Fruit fly (Drosophila melanogaster) whole organism, embryonic: Measurements from ENCODE around the gene Cow.
A peak's percentile ranks its signal among the peaks of the same experiment; 100 is the strongest.

ENCODE experiments used
- Asciz ChIP-seq: fragments of 200-800 bp; sonication (Bioruptor generic); optimal IDR thresholded peaks from 2 replicates; lab custom pipeline; 2017; ENCODE audit warnings: missing biosample characterization, mild to moderate bottlenecking, missing genetic modification characterization, missing genetic modification reagents
- Atf-2 ChIP-seq: fragments of 200-800 bp; sonication (Bioruptor generic); optimal IDR thresholded peaks from 2 replicates; lab custom pipeline; 2016; ENCODE audit warnings: missing biosample characterization, missing genetic modification characterization
- BEAF-32 ChIP-seq: fragments of 200-800 bp; sonication (Bioruptor generic); optimal IDR thresholded peaks from 3 replicates; lab custom pipeline; 2017; ENCODE audit warnings: missing biosample characterization, missing genetic modification characterization, mild to moderate bottlenecking, moderate library complexity, missing genetic modification reagents
- CG12155 ChIP-seq: fragments of 200-800 bp; sonication (Bioruptor generic); optimal IDR thresholded peaks from 3 replicates; lab custom pipeline; 2016; ENCODE audit warnings: missing biosample characterization, missing genetic modification characterization
- CG13123 ChIP-seq: fragments of 200-800 bp; sonication (Bioruptor generic); optimal IDR thresholded peaks from 2 replicates; lab custom pipeline; 2016; ENCODE audit warnings: missing biosample characterization, missing genetic modification characterization
- CG13894 ChIP-seq: fragments of 200-800 bp; sonication (Bioruptor generic); optimal IDR thresholded peaks from 3 replicates; lab custom pipeline; 2018; ENCODE audit warnings: missing biosample characterization, mild to moderate bottlenecking, missing genetic modification characterization, moderate library complexity
- CG14014 ChIP-seq: fragments of 200-800 bp; sonication (Bioruptor generic); IDR thresholded peaks from 2 replicates; pipeline ENCODE4 v1.3.6; 2022; ENCODE audit warnings: missing biosample characterization, missing genetic modification characterization
- CG15696 ChIP-seq: fragments of 200-800 bp; sonication (Bioruptor generic); optimal IDR thresholded peaks from 2 replicates; lab custom pipeline; 2019; ENCODE audit warnings: missing biosample characterization, mild to moderate bottlenecking, missing genetic modification characterization, moderate library complexity
- CG17568 ChIP-seq: fragments of 200-800 bp; sonication (Bioruptor generic); optimal IDR thresholded peaks from 2 replicates; lab custom pipeline; 2018; ENCODE audit warnings: missing biosample characterization, mild to moderate bottlenecking, missing genetic modification characterization, moderate library complexity
- CG18764 ChIP-seq: fragments of 200-800 bp; sonication (Bioruptor generic); optimal IDR thresholded peaks from 3 replicates; lab custom pipeline; 2016; ENCODE audit warnings: missing biosample characterization, missing genetic modification characterization
- CG31388 ChIP-seq: fragments of 200-800 bp; sonication (Bioruptor generic); optimal IDR thresholded peaks from 2 replicates; lab custom pipeline; 2016; ENCODE audit warnings: missing biosample characterization, missing genetic modification characterization
- CG4360 ChIP-seq: fragments of 200-800 bp; sonication (Bioruptor generic); IDR thresholded peaks from 2 replicates; pipeline ENCODE4 v1.3.6; 2022; ENCODE audit warnings: missing biosample characterization, missing genetic modification characterization
- CG6272 ChIP-seq: fragments of 200-800 bp; sonication (Bioruptor generic); IDR thresholded peaks from 2 replicates; pipeline ENCODE4 v1.3.6; 2022; ENCODE audit warnings: missing biosample characterization, missing genetic modification characterization
- CG6689 ChIP-seq: fragments of 200-800 bp; sonication (Bioruptor generic); IDR thresholded peaks from 2 replicates; pipeline ENCODE4 v1.3.6; 2022; ENCODE audit warnings: missing biosample characterization, missing genetic modification characterization
- CG8089 ChIP-seq: fragments of 200-800 bp; sonication (Bioruptor generic); optimal IDR thresholded peaks from 3 replicates; lab custom pipeline; 2016; ENCODE audit warnings: missing biosample characterization, missing genetic modification characterization
- CG8281 ChIP-seq: fragments of 200-800 bp; sonication (Bioruptor generic); optimal IDR thresholded peaks from 2 replicates; lab custom pipeline; 2018; ENCODE audit warnings: missing biosample characterization, mild to moderate bottlenecking, missing genetic modification characterization, moderate library complexity
- CG9437 ChIP-seq: fragments of 200-800 bp; sonication (Bioruptor generic); optimal IDR thresholded peaks from 2 replicates; lab custom pipeline; 2018; ENCODE audit warnings: missing biosample characterization, mild to moderate bottlenecking, missing genetic modification characterization
- CkIIα-i1 ChIP-seq: fragments of 200-800 bp; sonication (Bioruptor generic); IDR thresholded peaks from 2 replicates; pipeline ENCODE4 v1.3.6; 2022; ENCODE audit warnings: missing biosample characterization, missing genetic modification characterization
- Dip3 ChIP-seq: fragments of 200-800 bp; sonication (Bioruptor generic); optimal IDR thresholded peaks from 3 replicates; lab custom pipeline; 2016; ENCODE audit warnings: missing biosample characterization, missing genetic modification characterization
- Eip74EF ChIP-seq, 2 experiments: fragments of 200-800 bp in 1 of 2; fragments of >200 bp in 1 of 2; sonication (Bioruptor generic) in 1 of 2; optimal IDR thresholded peaks; 2 replicates each; lab custom pipeline; 2017 to 2019; ENCODE audit warnings: missing biosample characterization in 2 of 2, missing genetic modification characterization in 2 of 2, mild to moderate bottlenecking in 1 of 2, moderate library complexity in 1 of 2
- Gug ChIP-seq: fragments of 200-800 bp; sonication (Bioruptor generic); IDR thresholded peaks from 4 replicates; pipeline ENCODE4 v1.3.6; 2022; ENCODE audit warnings: missing biosample characterization, missing genetic modification characterization
- H15 ChIP-seq: fragments of 200-800 bp; sonication (Bioruptor generic); IDR thresholded peaks from 3 replicates; pipeline ENCODE4 v1.3.6; 2022; ENCODE audit warnings: missing biosample characterization, missing genetic modification characterization
- Meics ChIP-seq: fragments of 200-800 bp; sonication (Bioruptor generic); optimal IDR thresholded peaks from 2 replicates; lab custom pipeline; 2017; ENCODE audit warnings: missing biosample characterization, mild to moderate bottlenecking, missing genetic modification characterization
- Mrtf ChIP-seq: fragments of 200-800 bp; sonication (Bioruptor generic); IDR thresholded peaks from 3 replicates; pipeline ENCODE4 v1.3.6; 2022; ENCODE audit warnings: missing biosample characterization, missing genetic modification characterization
- Myb ChIP-seq: fragments of 200-800 bp; sonication (Bioruptor generic); optimal IDR thresholded peaks from 2 replicates; lab custom pipeline; 2016; ENCODE audit warnings: missing biosample characterization, missing genetic modification characterization
- NFAT ChIP-seq: fragments of 200-800 bp; sonication (Bioruptor generic); IDR thresholded peaks from 2 replicates; pipeline ENCODE4 v1.3.6; 2022; ENCODE audit warnings: missing biosample characterization, missing genetic modification characterization
- Rx ChIP-seq: fragments of 200-800 bp; sonication (Bioruptor generic); IDR thresholded peaks from 2 replicates; pipeline ENCODE4 v1.3.6; 2022; ENCODE audit warnings: missing biosample characterization, missing genetic modification characterization
- Sry-β ChIP-seq: fragments of 200-800 bp; sonication (Bioruptor generic); optimal IDR thresholded peaks from 2 replicates; lab custom pipeline; 2018; ENCODE audit warnings: missing biosample characterization, mild to moderate bottlenecking, missing genetic modification characterization, moderate library complexity
- Taf1 ChIP-seq: fragments of 200-800 bp; sonication (Bioruptor generic); IDR thresholded peaks from 2 replicates; pipeline ENCODE4 v1.3.6; 2022; ENCODE audit warnings: missing biosample characterization, missing genetic modification characterization
- ab ChIP-seq: fragments of 200-800 bp; sonication (Bioruptor generic); optimal IDR thresholded peaks from 2 replicates; lab custom pipeline; 2016; ENCODE audit warnings: missing biosample characterization, missing genetic modification characterization
- al ChIP-seq: fragments of 200-800 bp; sonication (Bioruptor generic); IDR thresholded peaks from 2 replicates; pipeline ENCODE4 v1.3.6; 2022; ENCODE audit warnings: missing biosample characterization, missing genetic modification characterization
- amos ChIP-seq: fragments of 200-800 bp; sonication (Bioruptor generic); IDR thresholded peaks from 2 replicates; pipeline ENCODE4 v1.3.6; 2022; ENCODE audit warnings: missing biosample characterization, missing genetic modification characterization; ENCODE audit not compliant: partially characterized antibody
- bigmax ChIP-seq: fragments of 200-800 bp; sonication (Bioruptor generic); optimal IDR thresholded peaks from 2 replicates; lab custom pipeline; 2018; ENCODE audit warnings: missing biosample characterization, mild to moderate bottlenecking, missing genetic modification characterization
- cg ChIP-seq: fragments of 200-800 bp; sonication (Bioruptor generic); optimal IDR thresholded peaks from 3 replicates; lab custom pipeline; 2019; ENCODE audit warnings: missing biosample characterization, mild to moderate bottlenecking, missing genetic modification characterization, moderate library complexity
- dmrt99B ChIP-seq: fragments of 200-800 bp; sonication (Bioruptor generic); optimal IDR thresholded peaks from 2 replicates; lab custom pipeline; 2018; ENCODE audit warnings: missing biosample characterization, mild to moderate bottlenecking, missing genetic modification characterization, moderate library complexity
- dpn ChIP-seq, 2 experiments: fragments of 200-800 bp; sonication (Bioruptor generic); optimal IDR thresholded peaks; 3 replicates each; lab custom pipeline; 2016; ENCODE audit warnings: missing biosample characterization in 2 of 2, missing genetic modification characterization in 2 of 2
- esg ChIP-seq: fragments of 200-800 bp; sonication (Bioruptor generic); conservative IDR thresholded peaks from 2 replicates; pipeline ENCODE4 v1.3.6; 2022; ENCODE audit warnings: missing biosample characterization, missing genetic modification characterization
- ewg ChIP-seq: fragments of 200-800 bp; sonication (Bioruptor generic); optimal IDR thresholded peaks from 3 replicates; lab custom pipeline; 2017; ENCODE audit warnings: mild to moderate bottlenecking, missing biosample characterization, missing genetic modification reagents, missing genetic modification characterization
- gcm ChIP-seq: fragments of 200-800 bp; sonication (Bioruptor generic); optimal IDR thresholded peaks from 2 replicates; lab custom pipeline; 2019; ENCODE audit warnings: missing biosample characterization, mild to moderate bottlenecking, missing genetic modification characterization, moderate library complexity
- grau ChIP-seq: fragments of 200-800 bp; optimal IDR thresholded peaks from 3 replicates; lab custom pipeline; 2019; ENCODE audit warnings: missing biosample characterization, mild to moderate bottlenecking, missing genetic modification characterization, moderate library complexity
- grn ChIP-seq: fragments of 200-800 bp; sonication (Bioruptor generic); optimal IDR thresholded peaks from 3 replicates; lab custom pipeline; 2017; ENCODE audit warnings: missing biosample characterization, missing genetic modification characterization
- gro ChIP-seq: fragments of 200-800 bp; sonication (Bioruptor generic); optimal IDR thresholded peaks from 2 replicates; lab custom pipeline; 2016; ENCODE audit warnings: missing biosample characterization, missing genetic modification characterization
- lmd ChIP-seq: fragments of 200-800 bp; sonication (Bioruptor generic); IDR thresholded peaks from 2 replicates; pipeline ENCODE4 v1.3.6; 2022; ENCODE audit warnings: missing biosample characterization, missing genetic modification characterization
- odd ChIP-seq: fragments of 200-800 bp; sonication (Bioruptor generic); optimal IDR thresholded peaks from 2 replicates; lab custom pipeline; 2017; ENCODE audit warnings: missing biosample characterization, mild to moderate bottlenecking, missing genetic modification characterization
- otp ChIP-seq: fragments of 200-800 bp; sonication (Bioruptor generic); IDR thresholded peaks from 3 replicates; pipeline ENCODE4, ENCODE4 v1.3.6; 2022; ENCODE audit warnings: missing biosample characterization, missing genetic modification characterization
- rib ChIP-seq: fragments of 200-800 bp; sonication (Bioruptor generic); IDR thresholded peaks from 2 replicates; pipeline ENCODE4 v1.3.6; 2022; ENCODE audit warnings: missing biosample characterization, missing genetic modification characterization
- schlank ChIP-seq: fragments of 200-800 bp; sonication (Bioruptor generic); optimal IDR thresholded peaks from 2 replicates; lab custom pipeline; 2018; ENCODE audit warnings: missing biosample characterization, mild to moderate bottlenecking, missing genetic modification characterization
- scrt ChIP-seq: fragments of 200-800 bp; sonication (Bioruptor generic); optimal IDR thresholded peaks from 2 replicates; lab custom pipeline; 2018; ENCODE audit warnings: missing biosample characterization, mild to moderate bottlenecking, missing genetic modification characterization, moderate library complexity
- tx ChIP-seq: fragments of 200-800 bp; sonication (Bioruptor generic); optimal IDR thresholded peaks from 2 replicates; lab custom pipeline; 2016; ENCODE audit warnings: missing biosample characterization, missing genetic modification characterization
- wek ChIP-seq: fragments of 200-800 bp; sonication (Bioruptor generic); optimal IDR thresholded peaks from 3 replicates; lab custom pipeline; 2018; ENCODE audit warnings: missing biosample characterization, mild to moderate bottlenecking, missing genetic modification characterization, moderate library complexity
- zfh2 ChIP-seq: fragments of 200-800 bp; sonication (Bioruptor generic); optimal IDR thresholded peaks from 2 replicates; lab custom pipeline; 2016; ENCODE audit warnings: missing biosample characterization, missing genetic modification characterization

The Cow gene

DNA sequence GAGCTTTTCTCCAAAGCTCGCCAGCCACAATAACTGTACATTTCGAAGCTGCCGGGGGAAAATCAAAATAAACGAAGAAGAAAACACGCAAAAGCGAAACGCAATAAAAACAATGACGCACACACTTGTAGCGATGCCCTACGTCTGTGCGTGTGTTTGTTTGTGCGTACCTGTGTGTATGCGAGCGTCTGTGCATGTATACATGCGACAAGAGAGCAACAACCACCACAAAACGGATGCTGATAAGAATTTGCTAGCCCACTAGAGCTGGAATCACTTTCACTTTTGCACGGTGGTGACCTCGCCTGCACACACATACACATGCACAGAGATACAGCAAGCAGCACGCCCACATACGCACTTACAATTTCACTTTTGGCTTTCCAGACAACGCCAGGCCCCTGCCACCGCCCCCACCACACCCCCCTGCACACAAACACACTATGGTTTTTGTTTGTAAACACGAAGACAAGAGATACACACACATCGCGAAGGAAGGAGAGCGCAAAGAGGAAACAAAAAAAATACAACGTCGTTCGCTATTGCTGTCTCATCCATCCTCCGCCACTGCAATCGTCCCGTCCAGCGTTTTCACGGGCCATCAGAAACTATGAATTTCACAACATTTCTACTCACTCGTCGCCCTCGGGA lies 44.5 kb upstream of the Cow start (continued):
- TF ChIP-seq NFAT (GFP tag; lab: Robert Waterston, UW) = no peak
- TF ChIP-seq ab = no peak
- TF ChIP-seq esg (GFP tag; lab: Robert Waterston, UW) = no peak
- TF ChIP-seq Rx (GFP tag; lab: Robert Waterston, UW) = no peak
- TF ChIP-seq CG9437 (GFP tag; lab: Kevin White, UChicago) = peak; percentile 42
- TF ChIP-seq CG13123 (GFP tag; lab: Kevin White, UChicago) = no peak
- TF ChIP-seq otp (GFP tag; lab: Robert Waterston, UW) = no peak
- TF ChIP-seq Eip74EF (GFP tag; optimal IDR thresholded peaks at IDR 0.05; lab: Kevin White, UChicago) = no peak
- TF ChIP-seq schlank (tag; lab: Kevin White, UChicago) = no peak
- peak; percentile 4; the same call in 1 of the 2 replicates for TF ChIP-seq amos (GFP tag; lab: Robert Waterston, UW)
- TF ChIP-seq bigmax (GFP tag; lab: Kevin White, UChicago) = no peak
- TF ChIP-seq grn (GFP tag; lab: Kevin White, UChicago) = no peak
- no peak for TF ChIP-seq Taf1
- TF ChIP-seq zfh2 (GFP tag; lab: Kevin White, UChicago) = no peak
- no peak for TF ChIP-seq Myb (GFP tag; lab: Kevin White, UChicago)
- no peak for TF ChIP-seq Dip3 (GFP tag; lab: Kevin White, UChicago)
- no peak for TF ChIP-seq CkIIα-i1 (GFP tag; lab: Robert Waterston, UW)
- TF ChIP-seq CG18764 = no peak
- TF ChIP-seq CG12155 (GFP tag; lab: Kevin White, UChicago) = no peak
- TF ChIP-seq grau (tag; lab: Kevin White, UChicago) = no peak
- TF ChIP-seq wek (GFP tag; lab: Kevin White, UChicago) = no peak
- no peak for TF ChIP-seq CG8281
- TF ChIP-seq Sry-β (GFP tag; lab: Kevin White, UChicago) = no peak
- TF ChIP-seq dpn (GFP tag; optimal IDR thresholded peaks at IDR 0.05; lab: Kevin White, UChicago) = no peak
- TF ChIP-seq tx (GFP tag; lab: Kevin White, UChicago) = no peak
- TF ChIP-seq scrt (GFP tag; lab: Kevin White, UChicago) = peak; percentile 91
- no peak for TF ChIP-seq Asciz (GFP tag; lab: Kevin White, UChicago)
- TF ChIP-seq gro (GFP tag; lab: Kevin White, UChicago) = no peak
- 0 out of 2 replicates have a peak, but pooled peaks have one; percentile 52 for TF ChIP-seq CG4360 (GFP tag; lab: Robert Waterston, UW)
- TF ChIP-seq Meics (GFP tag; lab: Kevin White, UChicago) = peak; percentile 9
- peak; percentile 7; the same call in 1 of the 2 replicates for TF ChIP-seq CG14014
- no peak for TF ChIP-seq Gug (GFP tag; lab: Robert Waterston, UW)
- no peak for TF ChIP-seq CG8089
- no peak for TF ChIP-seq CG13894 (tag; lab: Kevin White, UChicago)
- no peak for TF ChIP-seq Mrtf (GFP tag; lab: Robert Waterston, UW)
- TF ChIP-seq lmd (GFP tag; lab: Robert Waterston, UW) = no peak
- TF ChIP-seq BEAF-32 (GFP tag; lab: Kevin White, UChicago) = no peak
- peak; percentile 71; the same call in 1 of the 2 replicates for TF ChIP-seq rib (GFP tag; lab: Robert Waterston, UW)
- TF ChIP-seq CG6272 (GFP tag; lab: Robert Waterston, UW) = no peak
- 0 out of 2 replicates have a peak, but pooled peaks have one; percentile 25 for TF ChIP-seq CG6689 (GFP tag; lab: Robert Waterston, UW)
- no peak for TF ChIP-seq CG17568 (GFP tag; lab: Kevin White, UChicago)
- peak; percentile 5 for TF ChIP-seq CG15696 (tag; lab: Kevin White, UChicago)
- no peak for TF ChIP-seq ewg (GFP tag; lab: Kevin White, UChicago)
- TF ChIP-seq dmrt99B (tag; lab: Kevin White, UChicago) = no peak
- no peak for TF ChIP-seq gcm (GFP tag; lab: Kevin White, UChicago)
- no peak for TF ChIP-seq CG31388 (GFP tag; lab: Kevin White, UChicago)
- no peak for TF ChIP-seq H15 (GFP tag; lab: Robert Waterston, UW)
- no peak for TF ChIP-seq Atf-2 (GFP tag; lab: Kevin White, UChicago)
- TF ChIP-seq odd = peak; percentile 62
- no peak for TF ChIP-seq al (GFP tag; lab: Robert Waterston, UW)
- peak; percentile 99 for TF ChIP-seq cg (GFP tag; lab: Kevin White, UChicago)
